Fruit fly (Drosophila melanogaster): ENCODE data around the gene Mgat4b.

DNA sequence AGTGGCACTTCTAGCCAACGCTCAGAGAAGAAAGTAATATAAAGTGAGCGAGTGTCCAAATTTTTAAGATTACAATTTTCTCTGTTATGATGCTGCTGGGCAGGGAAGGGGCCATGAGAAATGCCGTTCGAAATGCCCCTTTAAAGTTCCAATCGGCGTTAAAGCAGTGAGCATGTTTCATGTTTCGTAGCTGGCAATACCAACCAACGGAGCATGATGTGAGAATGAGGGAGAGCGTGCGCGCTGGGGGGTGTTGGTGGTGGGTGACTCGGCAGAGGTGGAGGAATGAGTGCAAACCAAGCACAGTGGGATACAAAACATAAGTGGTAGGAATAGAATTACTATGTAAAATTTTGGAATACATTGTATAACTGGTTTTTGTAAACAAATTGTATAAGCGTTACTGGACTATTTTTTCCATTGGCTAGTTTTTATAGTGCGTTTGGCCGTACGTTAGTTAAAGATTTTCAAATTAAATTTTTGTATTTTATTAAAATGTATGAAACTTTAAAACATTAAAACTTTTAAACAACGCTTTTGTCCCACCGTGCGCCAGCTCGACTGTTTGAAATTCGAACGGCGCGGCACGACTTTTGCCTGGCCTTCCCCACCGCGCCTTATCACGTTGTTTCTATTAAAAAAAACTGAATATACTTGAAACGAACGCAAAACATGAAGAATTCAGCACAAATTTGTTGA is 9.8 kb downstream of the Mgat4b start:
- TF ChIP-seq Pif1A (GFP tag; optimal IDR thresholded peaks at IDR 0.05) (peak; percentile 99), CG13204 (GFP tag; optimal IDR thresholded peaks at IDR 0.05) (peak; percentile 99), rn (GFP tag; IDR thresholded peaks at IDR 0.05) (peak; percentile 99), fd96Ca (GFP tag; IDR thresholded peaks at IDR 0.05) (peak; percentile 99), EcR (GFP tag; optimal IDR thresholded peaks at IDR 0.05) (peak; percentile 52), CG34367 (tag; optimal IDR thresholded peaks at IDR 0.05) (peak; percentile 100), Snoo (tag; optimal IDR thresholded peaks at IDR 0.05) (peak; percentile 100), gl (tag; optimal IDR thresholded peaks at IDR 0.05) (peak; percentile 98), CG9948 (tag; optimal IDR thresholded peaks at IDR 0.05) (peak; percentile 100), Pif1B (GFP tag; optimal IDR thresholded peaks at IDR 0.05) (peak; percentile 99), CG8301 (tag; optimal IDR thresholded peaks at IDR 0.05) (peak; percentile 100), CG14655 (GFP tag; optimal IDR thresholded peaks at IDR 0.05) (peak; percentile 100)

All from whole organism, pupa.